Worm (Caenorhabditis elegans) whole organism, mixed stage, embryonic: Measurements from ENCODE around the gene Y47D7A.15.

ENCODE experiments used
- ces-1 ChIP-seq: fragments of 150-350 bp; optimal IDR thresholded peaks from 2 replicates; lab custom pipeline; 2014; ENCODE audit warnings: missing biosample characterization, missing genetic modification reagents, missing genetic modification characterization
- elt-1 ChIP-seq: sonication (generic microtip); optimal IDR thresholded peaks from 2 replicates; lab custom pipeline; 2017; ENCODE audit warnings: missing genetic modification characterization, mild to moderate bottlenecking, missing compliant biosample characterization, antibody characterized with exemption, moderate library complexity, borderline replicate concordance; ENCODE audit not compliant: insufficient read depth
- mab-5 ChIP-seq: fragments of 150-350 bp; optimal IDR thresholded peaks from 2 replicates; lab custom pipeline; 2014; ENCODE audit warnings: missing biosample characterization, missing genetic modification characterization
- nhr-12 ChIP-seq: fragments of 150-350 bp; optimal IDR thresholded peaks from 2 replicates; lab custom pipeline; 2014; ENCODE audit warnings: missing biosample characterization, missing genetic modification characterization
- nhr-237 ChIP-seq: fragments of 150-350 bp; optimal IDR thresholded peaks from 2 replicates; lab custom pipeline; 2014; ENCODE audit warnings: missing biosample characterization, missing genetic modification characterization
- nhr-76 ChIP-seq: sonication (generic microtip); optimal IDR thresholded peaks from 2 replicates; lab custom pipeline; 2017; ENCODE audit warnings: missing biosample characterization, missing genetic modification characterization
- pha-4 ChIP-seq: fragments of 150-350 bp; optimal IDR thresholded peaks from 2 replicates; lab custom pipeline; 2018; ENCODE audit warnings: missing biosample characterization, missing genetic modification reagents, missing genetic modification characterization
- snpc-4 ChIP-seq: fragments of 150-350 bp; optimal IDR thresholded peaks from 2 replicates; lab custom pipeline; 2014; ENCODE audit warnings: missing biosample characterization, missing genetic modification characterization
- ztf-11 ChIP-seq: fragments of 150-350 bp; optimal IDR thresholded peaks from 2 replicates; lab custom pipeline; 2014; ENCODE audit warnings: missing biosample characterization, missing genetic modification characterization

- TF ChIP-seq nhr-12 (no peak), ces-1 (GFP tag; lab: Kevin White, UChicago) (no peak), mab-5 (tag; lab: Kevin White, UChicago) (no peak), nhr-237 (tag; lab: Kevin White, UChicago) (no peak), elt-1 (tag; lab: Kevin White, UChicago) (no peak), pha-4 (tag; lab: Kevin White, UChicago) (no peak), snpc-4 (tag; lab: Kevin White, UChicago) (no peak), ztf-11 (tag; lab: Kevin White, UChicago) (no peak), nhr-76 (tag; lab: Kevin White, UChicago) (no peak)
Measured at ce11 chrV:4384482-4384881, 48.5 kb downstream of the Y47D7A.15 start, which contains the start of gene F13A2.2.
